Worm (Caenorhabditis elegans): ENCODE measurements around the gene F09E10.5.

Gene F09E10.5

DNA sequence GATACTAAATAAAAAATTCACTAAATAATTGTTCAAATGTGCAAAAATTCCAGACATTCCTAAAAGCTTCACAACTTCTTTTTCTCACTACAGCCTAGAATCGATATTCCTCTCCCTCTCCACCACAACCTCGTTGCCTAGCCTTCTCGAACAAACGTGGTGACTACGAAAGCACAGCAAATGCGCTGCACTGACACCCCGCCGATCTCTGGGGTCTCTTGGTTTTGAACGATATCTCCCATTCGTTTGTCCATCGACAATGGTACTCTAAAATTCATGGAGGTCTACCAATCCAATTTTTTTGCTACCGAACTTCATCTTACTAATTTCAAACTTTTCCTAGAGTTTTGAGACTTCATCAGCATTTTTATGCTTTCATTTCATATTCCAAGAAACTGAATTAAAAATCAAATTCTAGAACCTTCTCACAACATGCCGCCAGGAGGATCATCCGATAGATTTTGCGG is 43.8 kb downstream of the F09E10.5 start, which contains the start of gene W05H7.1:
Gene W05H7.1, plus strand, starts transcription at position 417 of the 467 bp plus-strand sequence.
- no peak for TF ChIP-seq unc-62 (GFP tag; optimal IDR thresholded peaks at IDR 0.05)

DNA sequence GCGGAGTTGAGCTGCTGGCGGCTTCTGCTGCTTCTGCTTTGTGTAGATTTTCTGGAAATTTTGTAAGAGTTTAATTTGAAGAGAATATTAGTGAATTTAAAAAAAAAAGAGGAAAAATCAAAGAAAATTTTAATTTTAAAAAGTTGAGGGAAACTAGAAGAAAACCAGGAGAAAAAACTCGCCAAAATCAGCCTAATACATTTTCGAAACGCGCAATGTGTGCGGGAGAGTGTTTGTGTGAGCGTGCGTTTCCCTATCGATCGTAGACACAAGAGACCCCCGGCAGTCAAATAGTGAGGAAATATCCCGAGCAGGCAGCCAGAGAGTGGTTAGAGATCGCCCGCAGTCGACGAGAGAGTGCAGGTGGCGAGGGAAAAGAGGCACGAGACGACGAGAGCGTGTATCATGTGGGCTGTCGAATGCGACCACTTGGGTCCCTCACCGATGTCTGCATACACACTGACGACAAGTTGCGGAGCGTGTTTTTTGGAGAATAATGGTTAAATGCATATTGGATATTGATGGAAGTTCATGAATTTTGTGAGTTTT is 47.5 kb downstream of the F09E10.5 start, which contains the start of gene zfp-3:
Gene zfp-3, minus strand, starts transcription at position 51 of the 549 bp plus-strand sequence.
- peak; percentile 5 for TF ChIP-seq unc-62 (GFP tag; optimal IDR thresholded peaks at IDR 0.05)

DNA sequence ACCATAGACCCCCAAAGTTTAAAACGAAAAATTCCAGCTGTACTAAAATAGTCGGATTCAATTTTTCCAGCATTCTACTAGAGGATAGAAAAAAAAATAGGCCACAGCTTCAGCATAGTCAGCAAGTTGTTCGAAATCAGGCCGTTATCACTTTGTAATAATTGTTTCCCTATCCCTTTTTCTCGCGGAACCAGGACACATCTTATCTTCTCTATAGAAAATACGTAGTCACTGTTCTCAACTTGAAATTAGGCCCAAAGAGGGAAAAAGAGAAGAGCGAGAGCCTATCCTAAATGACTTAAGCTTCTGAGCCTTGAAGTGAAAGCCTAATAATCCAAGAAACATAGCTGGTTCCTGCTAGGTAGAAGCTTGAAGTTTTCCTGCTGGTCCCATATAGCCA is 48.5 kb downstream of the F09E10.5 start:
- TF ChIP-seq unc-62 (GFP tag; optimal IDR thresholded peaks at IDR 0.05) = no peak

DNA sequence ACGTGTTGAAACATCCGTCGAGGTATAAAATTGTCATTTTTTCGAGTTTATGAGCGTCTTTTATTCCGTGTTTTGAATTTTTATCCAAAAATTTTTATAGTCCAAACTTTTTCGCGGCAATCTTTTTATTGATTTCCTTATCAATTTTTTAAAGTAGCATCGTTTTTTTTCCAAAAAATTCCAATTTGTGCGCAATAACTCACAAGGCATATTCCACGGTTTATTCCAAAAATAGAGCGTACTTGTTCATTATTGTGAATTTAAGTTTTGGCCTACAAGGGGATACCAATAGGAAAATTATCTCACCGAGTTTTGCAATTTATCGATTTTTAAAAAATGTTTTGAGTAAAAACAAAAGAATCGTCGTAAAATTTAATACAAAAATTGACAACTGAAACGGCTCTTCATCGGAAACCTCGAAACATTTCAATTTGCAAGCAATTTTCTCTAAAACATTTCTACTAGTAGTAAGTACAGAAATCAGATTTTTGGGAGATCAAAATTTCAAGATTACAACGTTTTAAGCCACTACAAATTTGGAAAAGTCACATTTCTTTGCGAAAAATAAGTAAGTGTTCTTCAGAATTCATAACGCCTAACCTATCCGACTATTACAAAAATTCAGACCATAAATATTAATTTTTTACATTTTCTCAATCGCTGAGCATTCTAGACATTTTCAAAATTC is 50.5 kb downstream of the F09E10.5 start:
- no peak for TF ChIP-seq unc-62 (GFP tag; optimal IDR thresholded peaks at IDR 0.05)

DNA sequence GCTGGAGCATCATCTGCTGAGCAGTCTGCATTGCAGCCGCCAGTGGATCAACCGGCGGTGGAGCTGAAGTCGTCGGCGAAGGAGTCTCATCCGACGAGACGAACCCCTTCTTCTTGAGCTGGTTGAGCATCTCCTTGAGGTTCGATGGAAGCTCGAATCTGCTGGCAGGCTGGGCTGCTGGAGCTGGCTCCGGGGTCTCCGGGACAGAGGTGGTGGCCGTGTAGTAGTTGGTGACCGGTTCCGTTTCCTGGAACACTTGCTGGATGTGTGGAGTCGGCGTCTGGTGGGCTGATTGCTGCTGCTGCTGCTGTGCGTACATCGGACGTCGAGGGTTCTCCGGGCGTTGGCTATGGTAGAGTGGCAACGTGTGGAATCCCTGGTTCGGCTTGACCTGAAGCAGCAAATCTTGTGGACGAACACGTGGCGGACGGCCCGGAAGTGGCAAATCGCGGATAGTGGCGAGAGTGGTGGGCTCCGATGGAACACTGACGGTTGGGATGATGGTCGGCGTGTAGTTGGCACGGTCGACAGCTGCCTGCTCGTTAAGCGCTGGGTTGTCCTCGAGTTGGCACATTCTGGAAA is 52.5 kb downstream of the F09E10.5 start:
- no peak for TF ChIP-seq unc-62 (GFP tag; optimal IDR thresholded peaks at IDR 0.05)

DNA sequence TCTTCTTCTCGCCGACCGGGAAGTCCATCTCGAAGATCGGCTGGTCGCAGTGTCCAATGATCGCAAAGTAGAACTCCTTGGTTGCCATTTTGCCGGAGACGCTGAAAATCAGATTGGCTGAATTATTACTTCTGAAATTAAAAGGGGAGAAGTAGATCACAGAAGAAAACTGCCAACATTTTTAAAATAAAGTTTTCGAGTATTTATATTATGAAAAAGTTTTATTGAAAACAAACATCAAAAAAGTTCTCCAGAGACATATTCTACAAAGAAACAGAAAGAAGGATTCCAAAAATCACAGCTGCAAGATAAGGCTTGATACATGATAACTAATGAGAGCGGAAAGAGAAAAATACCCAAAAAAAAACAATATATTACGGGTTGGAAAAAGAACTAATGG is 54.0 kb downstream of the F09E10.5 start, which contains the start of gene sedl-1:
Gene sedl-1, minus strand, starts transcription at position 101 of the 400 bp plus-strand sequence.
- TF ChIP-seq unc-62 (GFP tag; optimal IDR thresholded peaks at IDR 0.05) = no peak
